Worm (Caenorhabditis elegans) whole organism, L1 larva: ENCODE results near the gene elb-1.

Experiments
- C04F5.9 ChIP-seq: sonication (generic microtip); optimal IDR thresholded peaks from 2 replicates; lab custom pipeline; 2016; ENCODE audit warnings: missing genetic modification characterization, missing compliant biosample characterization
- C16A3.4 ChIP-seq: fragments of 150-350 bp; optimal IDR thresholded peaks from 2 replicates; lab custom pipeline; 2014; ENCODE audit warnings: missing biosample characterization, missing genetic modification characterization
- C34B4.2 ChIP-seq: sonication (generic microtip); optimal IDR thresholded peaks from 2 replicates; lab custom pipeline; 2017; ENCODE audit warnings: mild to moderate bottlenecking, missing genetic modification characterization, missing compliant biosample characterization
- alr-1 ChIP-seq: fragments of 200-800 bp; sonication (Bioruptor generic); optimal IDR thresholded peaks from 2 replicates; lab custom pipeline; 2018; ENCODE audit warnings: borderline replicate concordance, mild to moderate bottlenecking, missing genetic modification characterization, missing compliant biosample characterization
- blmp-1 ChIP-seq: fragments of 150-350 bp; optimal IDR thresholded peaks from 2 replicates; lab custom pipeline; 2014; ENCODE audit warnings: missing biosample characterization, missing genetic modification characterization
- ceh-63 ChIP-seq: fragments of 200-800 bp; sonication (Bioruptor generic); optimal IDR thresholded peaks from 2 replicates; lab custom pipeline; 2018; ENCODE audit warnings: mild to moderate bottlenecking, missing genetic modification characterization, missing compliant biosample characterization
- ceh-8 ChIP-seq: fragments of 200-800 bp; sonication (Bioruptor generic); optimal IDR thresholded peaks from 2 replicates; lab custom pipeline; 2018; ENCODE audit warnings: mild to moderate bottlenecking, missing genetic modification characterization, moderate library complexity, missing compliant biosample characterization
- ceh-82 ChIP-seq, 3 experiments: fragments of 150-350 bp in 1 of 3; sonication (generic microtip) in 2 of 3; optimal IDR thresholded peaks; 2 replicates each; lab custom pipeline; 2014 to 2017; ENCODE audit warnings: missing biosample characterization in 3 of 3, missing genetic modification characterization in 3 of 3
- ceh-88 ChIP-seq: fragments of 200-800 bp; sonication (Bioruptor generic); IDR thresholded peaks from 2 replicates; pipeline ENCODE4 v1.3.6; 2022; ENCODE audit warnings: missing genetic modification characterization, missing compliant biosample characterization
- ces-1 ChIP-seq: fragments of 150-350 bp; optimal IDR thresholded peaks from 2 replicates; lab custom pipeline; 2014; ENCODE audit warnings: missing biosample characterization, missing genetic modification reagents, missing genetic modification characterization
- dpl-1 ChIP-seq, 3 experiments: fragments of 150-350 bp in 2 of 3; sonication (generic microtip) in 1 of 3; optimal IDR thresholded peaks; 2 replicates each; lab custom pipeline; 2014 to 2017; ENCODE audit warnings: missing biosample characterization in 3 of 3, missing genetic modification characterization in 3 of 3, missing genetic modification reagents in 3 of 3
- dsc-1 ChIP-seq: sonication (generic microtip); optimal IDR thresholded peaks from 2 replicates; lab custom pipeline; 2016; ENCODE audit warnings: mild to moderate bottlenecking, missing genetic modification characterization, missing compliant biosample characterization
- efl-3 ChIP-seq: fragments of 200-800 bp; sonication (Bioruptor generic); optimal IDR thresholded peaks from 2 replicates; lab custom pipeline; 2018; ENCODE audit warnings: mild to moderate bottlenecking, missing genetic modification characterization, missing compliant biosample characterization
- egl-13 ChIP-seq: sonication (generic microtip); optimal IDR thresholded peaks from 2 replicates; lab custom pipeline; 2016; ENCODE audit warnings: missing genotype, missing genetic modification reagents, missing genetic modification characterization, missing compliant biosample characterization
- egl-27 ChIP-seq, 2 experiments: fragments of 150-350 bp in 1 of 2; sonication (generic microtip); optimal IDR thresholded peaks; 3 replicates each; lab custom pipeline; 2017 to 2018; ENCODE audit warnings: missing biosample characterization in 2 of 2, missing genetic modification characterization in 2 of 2, missing genetic modification reagents in 2 of 2
- elt-2 ChIP-seq: sonication (generic microtip); optimal IDR thresholded peaks from 2 replicates; lab custom pipeline; 2016; ENCODE audit warnings: missing genetic modification characterization, mild to moderate bottlenecking, inconsistent platforms, missing compliant biosample characterization, missing genetic modification reagents
- ets-5 ChIP-seq: fragments of 200-800 bp; sonication (Bioruptor generic); IDR thresholded peaks from 2 replicates; pipeline ENCODE4 v1.3.6; 2022; ENCODE audit warnings: missing genetic modification characterization, missing compliant biosample characterization
- fkh-8 ChIP-seq: sonication (generic microtip); optimal IDR thresholded peaks from 2 replicates; lab custom pipeline; 2016; ENCODE audit warnings: mild to moderate bottlenecking, missing genetic modification characterization, missing compliant biosample characterization
- fos-1 ChIP-seq: fragments of 150-350 bp; optimal IDR thresholded peaks from 2 replicates; lab custom pipeline; 2014; ENCODE audit warnings: missing biosample characterization, missing genetic modification characterization
- grh-1 ChIP-seq: fragments of 200-800 bp; sonication (Bioruptor generic); IDR thresholded peaks from 2 replicates; pipeline ENCODE4 v1.3.6; 2022; ENCODE audit warnings: missing genetic modification reagents, missing genetic modification characterization, missing compliant biosample characterization
- irx-1 ChIP-seq: sonication (generic microtip); optimal IDR thresholded peaks from 2 replicates; lab custom pipeline; 2016; ENCODE audit warnings: missing genetic modification characterization, missing compliant biosample characterization
- jun-1 ChIP-seq: fragments of 150-350 bp; optimal IDR thresholded peaks from 2 replicates; lab custom pipeline; 2014; ENCODE audit warnings: missing biosample characterization, missing genetic modification reagents, missing genetic modification characterization
- lin-13 ChIP-seq: fragments of 150-350 bp; optimal IDR thresholded peaks from 2 replicates; lab custom pipeline; 2014; ENCODE audit warnings: missing biosample characterization, missing genetic modification reagents, missing genetic modification characterization
- lin-15B ChIP-seq: fragments of 150-350 bp; sonication (generic microtip); optimal IDR thresholded peaks from 3 replicates; lab custom pipeline; 2014; ENCODE audit warnings: missing biosample characterization, missing genetic modification characterization
- lin-35 ChIP-seq, 2 experiments: fragments of 150-350 bp; optimal IDR thresholded peaks; 2 replicates each; lab custom pipeline; 2014; ENCODE audit warnings: missing biosample characterization in 2 of 2, missing genetic modification characterization in 2 of 2, missing genetic modification reagents in 2 of 2
- lin-39 ChIP-seq: fragments of 150-350 bp; optimal IDR thresholded peaks from 2 replicates; lab custom pipeline; 2014; ENCODE audit warnings: missing biosample characterization, missing genetic modification reagents, missing genetic modification characterization
- lsy-2 ChIP-seq, 2 experiments: fragments of 150-350 bp; optimal IDR thresholded peaks; 2 replicates each; lab custom pipeline; 2014; ENCODE audit warnings: missing biosample characterization in 2 of 2, missing genetic modification characterization in 2 of 2
- mab-9 ChIP-seq: fragments of 200-800 bp; sonication (Bioruptor generic); IDR thresholded peaks from 2 replicates; pipeline ENCODE4 v1.3.6; 2022; ENCODE audit warnings: missing genetic modification reagents, missing genetic modification characterization, missing compliant biosample characterization
- mdl-1 ChIP-seq, 2 experiments: fragments of 150-350 bp; optimal IDR thresholded peaks; 2 replicates each; lab custom pipeline; 2014 to 2017; ENCODE audit warnings: missing biosample characterization in 2 of 2, missing genetic modification characterization in 2 of 2, inconsistent platforms in 1 of 2
- mef-2 ChIP-seq: fragments of 150-350 bp; optimal IDR thresholded peaks from 2 replicates; lab custom pipeline; 2014; ENCODE audit warnings: missing biosample characterization, missing genetic modification characterization
- mep-1 ChIP-seq: fragments of 150-350 bp; optimal IDR thresholded peaks from 2 replicates; lab custom pipeline; 2014; ENCODE audit warnings: missing biosample characterization, missing genetic modification characterization
- nhr-19 ChIP-seq: fragments of 200-800 bp; sonication (Bioruptor generic); conservative IDR thresholded peaks from 2 replicates; pipeline ENCODE4 v1.3.6; 2022; ENCODE audit warnings: missing genetic modification characterization, missing compliant biosample characterization
- nhr-20 ChIP-seq: sonication (generic microtip); optimal IDR thresholded peaks from 2 replicates; lab custom pipeline; 2016; ENCODE audit warnings: mild to moderate bottlenecking, missing genetic modification characterization, missing compliant biosample characterization
- nhr-237 ChIP-seq: fragments of 150-350 bp; optimal IDR thresholded peaks from 2 replicates; lab custom pipeline; 2014; ENCODE audit warnings: missing biosample characterization, missing genetic modification characterization
- nhr-28 ChIP-seq: fragments of 150-350 bp; optimal IDR thresholded peaks from 2 replicates; lab custom pipeline; 2014; ENCODE audit warnings: missing biosample characterization, missing genetic modification characterization
- nhr-47 ChIP-seq: sonication (generic microtip); optimal IDR thresholded peaks from 2 replicates; lab custom pipeline; 2016; ENCODE audit warnings: mild to moderate bottlenecking, missing genetic modification characterization, moderate library complexity, missing compliant biosample characterization
- nhr-71 ChIP-seq: sonication (generic microtip); optimal IDR thresholded peaks from 2 replicates; lab custom pipeline; 2016; ENCODE audit warnings: mild to moderate bottlenecking, missing genetic modification characterization, moderate library complexity, missing compliant biosample characterization
- nhr-76 ChIP-seq: sonication (generic microtip); optimal IDR thresholded peaks from 2 replicates; lab custom pipeline; 2017; ENCODE audit warnings: missing biosample characterization, missing genetic modification characterization
- nhr-77 ChIP-seq: fragments of 150-350 bp; optimal IDR thresholded peaks from 2 replicates; lab custom pipeline; 2014; ENCODE audit warnings: missing biosample characterization, missing genetic modification characterization
- nhr-84 ChIP-seq: sonication (generic microtip); optimal IDR thresholded peaks from 2 replicates; lab custom pipeline; 2017; ENCODE audit warnings: missing biosample characterization, missing genetic modification characterization
- pag-3 ChIP-seq: sonication (generic microtip); optimal IDR thresholded peaks from 2 replicates; lab custom pipeline; 2017; ENCODE audit warnings: missing genetic modification characterization, mild to moderate bottlenecking, missing compliant biosample characterization, antibody characterized with exemption, borderline replicate concordance; ENCODE audit not compliant: insufficient read depth
- rnt-1 ChIP-seq: sonication (generic microtip); optimal IDR thresholded peaks from 2 replicates; lab custom pipeline; 2016; ENCODE audit warnings: mild to moderate bottlenecking, missing genetic modification characterization, moderate library complexity, missing compliant biosample characterization
- sox-4 ChIP-seq: sonication (generic microtip); optimal IDR thresholded peaks from 2 replicates; lab custom pipeline; 2016; ENCODE audit warnings: missing genetic modification characterization, missing compliant biosample characterization
- sup-37 ChIP-seq: fragments of 200-800 bp; sonication (Bioruptor generic); optimal IDR thresholded peaks from 2 replicates; lab custom pipeline; 2018; ENCODE audit warnings: mild to moderate bottlenecking, missing genetic modification characterization, missing compliant biosample characterization
- swsn-7 ChIP-seq: sonication (generic microtip); optimal IDR thresholded peaks from 2 replicates; lab custom pipeline; 2016; ENCODE audit warnings: missing genetic modification characterization, missing compliant biosample characterization
- tbx-2 ChIP-seq: sonication (generic microtip); optimal IDR thresholded peaks from 2 replicates; lab custom pipeline; 2016; ENCODE audit warnings: missing genetic modification characterization, missing compliant biosample characterization
- tlp-1 ChIP-seq: fragments of 150-350 bp; optimal IDR thresholded peaks from 2 replicates; lab custom pipeline; 2014; ENCODE audit warnings: missing biosample characterization, missing genetic modification characterization
- unc-130 ChIP-seq: fragments of 150-350 bp; optimal IDR thresholded peaks from 2 replicates; lab custom pipeline; 2017; ENCODE audit warnings: missing biosample characterization, missing genetic modification characterization, inconsistent platforms
- unc-86 ChIP-seq: sonication (generic microtip); optimal IDR thresholded peaks from 2 replicates; lab custom pipeline; 2016; ENCODE audit warnings: missing genetic modification characterization, missing compliant biosample characterization
- unc-98 ChIP-seq: fragments of 200-800 bp; sonication (Bioruptor generic); IDR thresholded peaks from 2 replicates; pipeline ENCODE4 v1.3.6; 2022; ENCODE audit warnings: missing genetic modification characterization, missing compliant biosample characterization
- xbp-1 ChIP-seq: sonication (generic microtip); optimal IDR thresholded peaks from 2 replicates; lab custom pipeline; 2016; ENCODE audit warnings: missing genetic modification characterization, missing compliant biosample characterization
- zip-4 ChIP-seq: fragments of 200-800 bp; sonication (Bioruptor generic); optimal IDR thresholded peaks from 2 replicates; lab custom pipeline; 2018; ENCODE audit warnings: mild to moderate bottlenecking, missing genetic modification characterization, moderate library complexity, missing compliant biosample characterization
- ztf-11 ChIP-seq, 2 experiments: sonication (generic microtip); optimal IDR thresholded peaks; 2 replicates each; lab custom pipeline; 2016 to 2017; ENCODE audit warnings: missing genetic modification characterization in 2 of 2, missing biosample characterization in 1 of 2, missing compliant biosample characterization in 1 of 2
- ztf-4 ChIP-seq: fragments of 150-350 bp; optimal IDR thresholded peaks from 2 replicates; lab custom pipeline; 2014; ENCODE audit warnings: missing biosample characterization, missing genetic modification characterization

Gene elb-1

ce11 chrIII:11684770-11685169 is 34.5 kb downstream of the elb-1 start (continued):
- TF ChIP-seq swsn-7 (tag; lab: Kevin White, UChicago) (no peak), sox-4 (tag; lab: Kevin White, UChicago) (no peak), ceh-82 (tag; optimal IDR thresholded peaks at IDR 0.05; lab: Kevin White, UChicago) (no peak), nhr-19 (GFP tag; lab: Robert Waterston, UW) (no peak), nhr-76 (no peak), mdl-1 (tag; optimal IDR thresholded peaks at IDR 0.05; lab: Kevin White, UChicago) (no peak), lin-35 (GFP tag; optimal IDR thresholded peaks at IDR 0.05; lab: Kevin White, UChicago) (peak in 1 of 2 experiments; percentile 49), unc-130 (no peak), elt-2 (tag; lab: Kevin White, UChicago) (peak; percentile 71), dpl-1 (GFP tag; optimal IDR thresholded peaks at IDR 0.05; lab: Kevin White, UChicago) (no peak), xbp-1 (tag; lab: Kevin White, UChicago) (no peak), ceh-88 (GFP tag; lab: Robert Waterston, UW) (no peak), dsc-1 (tag; lab: Kevin White, UChicago) (peak; percentile 39), lin-39 (tag; lab: Kevin White, UChicago) (no peak), nhr-28 (tag; lab: Kevin White, UChicago) (no peak), grh-1 (no peak), fkh-8 (tag; lab: Kevin White, UChicago) (peak; percentile 22), egl-27 (tag; optimal IDR thresholded peaks at IDR 0.05; lab: Kevin White, UChicago) (no peak), unc-86 (tag; lab: Kevin White, UChicago) (no peak), irx-1 (no peak), rnt-1 (tag; lab: Kevin White, UChicago) (no peak), ceh-63 (no peak), nhr-20 (tag; lab: Kevin White, UChicago) (peak; percentile 24), efl-3 (GFP tag; lab: Kevin White, UChicago) (no peak), ces-1 (GFP tag; lab: Kevin White, UChicago) (no peak), nhr-77 (peak; percentile 3), lin-13 (no peak), nhr-71 (tag; lab: Kevin White, UChicago) (peak; percentile 37), C34B4.2 (no peak), lsy-2 (tag; optimal IDR thresholded peaks at IDR 0.05; lab: Kevin White, UChicago) (peak in 1 of 2 experiments; percentile 1), ztf-11 (tag; optimal IDR thresholded peaks at IDR 0.05; lab: Kevin White, UChicago) (no peak), lin-15B (tag; lab: Kevin White, UChicago) (no peak), egl-13 (tag; lab: Kevin White, UChicago) (no peak), ztf-4 (tag; lab: Kevin White, UChicago) (no peak), tbx-2 (tag; lab: Kevin White, UChicago) (no peak), blmp-1 (peak; percentile 29), fos-1 (tag; lab: Kevin White, UChicago) (no peak), mab-9 (GFP tag; lab: Robert Waterston, UW) (no peak), nhr-237 (no peak), C04F5.9 (no peak), ets-5 (GFP tag; lab: Robert Waterston, UW) (no peak), unc-98 (no peak), mep-1 (tag; lab: Kevin White, UChicago) (no peak), alr-1 (tag; lab: Kevin White, UChicago) (no peak), zip-4 (no peak), nhr-47 (no peak), nhr-84 (no peak), sup-37 (GFP tag; lab: Kevin White, UChicago) (no peak), pag-3 (tag; lab: Kevin White, UChicago) (no peak), jun-1 (tag; lab: Kevin White, UChicago) (no peak), C16A3.4 (no peak), mef-2 (tag; lab: Kevin White, UChicago) (no peak), tlp-1 (tag; lab: Kevin White, UChicago) (no peak), ceh-8 (no peak)
